Worm (Caenorhabditis elegans): ENCODE data around the gene B0252.1.

The B0252.1 gene

DNA sequence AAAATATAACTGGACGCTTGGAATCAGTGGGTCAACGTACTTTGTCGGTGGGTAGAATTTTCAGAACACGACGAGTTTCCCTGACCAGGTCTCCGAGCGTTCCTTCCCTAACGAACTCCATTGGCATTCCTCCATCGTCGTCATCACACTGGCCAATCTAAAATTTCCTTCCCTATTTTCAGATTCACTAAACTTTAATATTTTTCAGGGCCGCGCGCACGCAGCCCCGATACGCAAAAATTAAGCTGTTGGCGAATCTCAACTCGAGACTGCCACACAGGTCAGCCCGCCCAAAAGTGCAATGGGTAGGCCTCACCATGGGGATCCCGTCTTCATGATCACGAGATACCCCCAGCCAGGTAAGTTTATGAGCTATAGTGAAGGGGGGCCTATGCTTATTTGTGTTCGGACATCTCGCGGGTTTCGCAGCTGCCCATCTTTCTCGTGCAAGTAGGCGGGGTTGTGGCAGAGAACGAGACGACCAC lies 48.8 kb downstream of the B0252.1 start:
- TF ChIP-seq nhr-11 (tag; optimal IDR thresholded peaks at IDR 0.05): no peak
- TF ChIP-seq nhr-77 (tag; optimal IDR thresholded peaks at IDR 0.05): no peak
- 0 out of 2 replicates have a peak, but pooled peaks have one; percentile 50 for TF ChIP-seq nhr-41 (GFP tag; IDR thresholded peaks at IDR 0.05)
- TF ChIP-seq Y75B8A.6 (GFP tag; IDR thresholded peaks at IDR 0.05): no peak
- TF ChIP-seq dmd-6 (GFP tag; IDR thresholded peaks at IDR 0.05): peak; percentile 42
- TF ChIP-seq hlh-30 (tag; optimal IDR thresholded peaks at IDR 0.05; ENCODE audit: insufficient read depth): peak; percentile 91
- TF ChIP-seq mes-2 (tag; optimal IDR thresholded peaks at IDR 0.05; ENCODE audit: poor library complexity, severe bottlenecking): peak; percentile 82
- TF ChIP-seq arid-1 (GFP tag; conservative IDR thresholded peaks at IDR 0.05): peak; percentile 77
- TF ChIP-seq mdl-1 (tag; optimal IDR thresholded peaks at IDR 0.05): peak; percentile 42 to 72
- peak; percentile 98 for TF ChIP-seq ama-1 (optimal IDR thresholded peaks at IDR 0.05)
- no peak for TF ChIP-seq jun-1 (tag; optimal IDR thresholded peaks at IDR 0.05)
- 0 out of 2 replicates have a peak, but pooled peaks have one; percentile 56 for TF ChIP-seq saeg-2 (GFP tag; IDR thresholded peaks at IDR 0.05)
- no peak for TF ChIP-seq lin-39 (tag; optimal IDR thresholded peaks at IDR 0.05)
- peak; percentile 71 for TF ChIP-seq gei-8 (GFP tag; optimal IDR thresholded peaks at IDR 0.05)
- no peak for TF ChIP-seq nhr-10 (tag; optimal IDR thresholded peaks at IDR 0.05)
- TF ChIP-seq ceh-32 (tag; optimal IDR thresholded peaks at IDR 0.05; ENCODE audit: poor library complexity): no peak
- TF ChIP-seq snpc-4 (tag; optimal IDR thresholded peaks at IDR 0.05): peak; percentile 88
- peak; percentile 66 for TF ChIP-seq unc-130 (GFP tag; optimal IDR thresholded peaks at IDR 0.05)
- no peak for TF ChIP-seq ztf-11 (tag; optimal IDR thresholded peaks at IDR 0.05)
- no peak for TF ChIP-seq nhr-76 (tag; optimal IDR thresholded peaks at IDR 0.05)
- peak; percentile 86 for TF ChIP-seq aha-1 (tag)
- TF ChIP-seq attf-4 (tag; optimal IDR thresholded peaks at IDR 0.05): no peak
- TF ChIP-seq zfp-2 (tag; optimal IDR thresholded peaks at IDR 0.05): no peak
- peak; percentile 91 for TF ChIP-seq nhr-102 (tag; optimal IDR thresholded peaks at IDR 0.05)
- peak; percentile 34 for TF ChIP-seq F37D6.2 (tag; optimal IDR thresholded peaks at IDR 0.05)
- peak; percentile 82 for TF ChIP-seq F49E8.2 (tag; optimal IDR thresholded peaks at IDR 0.05; ENCODE audit: borderline replicate concordance)
- TF ChIP-seq vab-7 (GFP tag; IDR thresholded peaks at IDR 0.05): peak; percentile 60; the same call in 1 of the 2 replicates
- peak; percentile 57 for TF ChIP-seq duxl-1 (tag; optimal IDR thresholded peaks at IDR 0.05; ENCODE audit: poor library complexity)
- peak; percentile 66 for TF ChIP-seq set-16 (GFP tag; IDR thresholded peaks at IDR 0.05)
- TF ChIP-seq daf-16 (GFP tag; optimal IDR thresholded peaks at IDR 0.05): peak; percentile 60 to 90
- peak; percentile 63 for TF ChIP-seq daf-16 (tag; optimal IDR thresholded peaks at IDR 0.05)
- TF ChIP-seq R02D3.7 (tag; optimal IDR thresholded peaks at IDR 0.05): no peak
- TF ChIP-seq hmg-1.1 (GFP tag; IDR thresholded peaks at IDR 0.05): 0 out of 2 replicates have a peak, but pooled peaks have one; percentile 14
- no peak for TF ChIP-seq cey-2 (tag; optimal IDR thresholded peaks at IDR 0.05; ENCODE audit: borderline replicate concordance, insufficient read depth)
- TF ChIP-seq dve-1 (tag; optimal IDR thresholded peaks at IDR 0.05; ENCODE audit: insufficient read depth): peak; percentile 81
- TF ChIP-seq lir-3 (tag; optimal IDR thresholded peaks at IDR 0.05): peak; percentile 2
- no peak for TF ChIP-seq nhr-28 (tag; optimal IDR thresholded peaks at IDR 0.05)
- 0 out of 2 replicates have a peak, but pooled peaks have one; percentile 5 for TF ChIP-seq lim-7 (GFP tag; IDR thresholded peaks at IDR 0.05)
- TF ChIP-seq mxl-3 (GFP tag; optimal IDR thresholded peaks at IDR 0.05): peak; percentile 42
- TF ChIP-seq ctbp-1 (GFP tag; IDR thresholded peaks at IDR 0.05): peak; percentile 58
- peak; percentile 80 for TF ChIP-seq ceh-44 (GFP tag; IDR thresholded peaks at IDR 0.05)
- TF ChIP-seq rbr-2 (tag; optimal IDR thresholded peaks at IDR 0.05): peak; percentile 80
- no peak for TF ChIP-seq zfp-3 (GFP tag; conservative IDR thresholded peaks at IDR 0.05)
- TF ChIP-seq ZK546.5 (tag; optimal IDR thresholded peaks at IDR 0.05): no peak
- peak; percentile 63; the same call in 1 of the 2 replicates for TF ChIP-seq php-3 (GFP tag; IDR thresholded peaks at IDR 0.05)
- peak; percentile 78 for TF ChIP-seq T20F7.1 (GFP tag; optimal IDR thresholded peaks at IDR 0.05)
- no peak for TF ChIP-seq ceh-62 (tag; optimal IDR thresholded peaks at IDR 0.05)
- TF ChIP-seq Y5F2A.4 (GFP tag; optimal IDR thresholded peaks at IDR 0.05): peak; percentile 49
- peak; percentile 83 for TF ChIP-seq nhr-25 (tag; optimal IDR thresholded peaks at IDR 0.05; ENCODE audit: borderline replicate concordance, insufficient read depth)
- TF ChIP-seq zip-2 (tag; optimal IDR thresholded peaks at IDR 0.05): peak; percentile 11
